Worm (Caenorhabditis elegans) whole organism, young adult: ENCODE data around the gene frpr-19.

Source experiments
- D2030.7 ChIP-seq: fragments of 200-800 bp; sonication (Bioruptor generic); IDR thresholded peaks from 2 replicates; pipeline ENCODE4 v1.3.6; 2022; ENCODE audit warnings: missing genetic modification reagents, missing genetic modification characterization, missing compliant biosample characterization
- F49E8.2 ChIP-seq: sonication (generic microtip); optimal IDR thresholded peaks from 3 replicates; lab custom pipeline; 2017; ENCODE audit warnings: missing genetic modification characterization, mild to moderate bottlenecking, missing compliant biosample characterization, antibody characterized with exemption, moderate library complexity; ENCODE audit not compliant: insufficient read depth
- F52B5.7 ChIP-seq: sonication (generic microtip); optimal IDR thresholded peaks from 2 replicates; lab custom pipeline; 2016; ENCODE audit warnings: mild to moderate bottlenecking, missing genetic modification characterization, missing compliant biosample characterization
- K11D2.4 ChIP-seq: fragments of 200-800 bp; sonication (Bioruptor generic); IDR thresholded peaks from 2 replicates; pipeline ENCODE4 v1.3.6; 2022; ENCODE audit warnings: missing genetic modification reagents, missing genetic modification characterization, missing compliant biosample characterization
- Y53G8AR.9 ChIP-seq: fragments of 200-800 bp; sonication (Bioruptor generic); conservative IDR thresholded peaks from 2 replicates; pipeline ENCODE4 v1.3.6; 2022; ENCODE audit warnings: missing genetic modification reagents, missing genetic modification characterization, missing compliant biosample characterization
- Y79H2A.3 ChIP-seq: fragments of 200-800 bp; sonication (Bioruptor generic); conservative IDR thresholded peaks from 2 replicates; pipeline ENCODE4 v1.3.6; 2022; ENCODE audit warnings: missing genetic modification reagents, missing genetic modification characterization, missing compliant biosample characterization
- atf-7 ChIP-seq: sonication (generic microtip); optimal IDR thresholded peaks from 2 replicates; lab custom pipeline; 2017; ENCODE audit warnings: mild to moderate bottlenecking, missing genetic modification characterization, missing compliant biosample characterization
- athp-1 ChIP-seq: sonication (generic microtip); optimal IDR thresholded peaks from 2 replicates; lab custom pipeline; 2017; ENCODE audit warnings: mild to moderate bottlenecking, missing genetic modification characterization, missing compliant biosample characterization
- cebp-2 ChIP-seq: fragments of 200-800 bp; sonication (Bioruptor generic); IDR thresholded peaks from 2 replicates; pipeline ENCODE4 v1.3.6; 2022; ENCODE audit warnings: missing genetic modification characterization, missing compliant biosample characterization
- dpff-1 ChIP-seq: sonication (generic microtip); optimal IDR thresholded peaks from 2 replicates; lab custom pipeline; 2017; ENCODE audit warnings: mild to moderate bottlenecking, missing genetic modification characterization, missing compliant biosample characterization
- egrh-3 ChIP-seq: fragments of 200-800 bp; sonication (Bioruptor generic); IDR thresholded peaks from 2 replicates; pipeline ENCODE4 v1.3.6; 2022; ENCODE audit warnings: missing genetic modification reagents, missing genetic modification characterization, missing compliant biosample characterization
- hlh-26 ChIP-seq: fragments of 200-800 bp; sonication (Bioruptor generic); conservative IDR thresholded peaks from 2 replicates; pipeline ENCODE4 v1.3.6; 2022; ENCODE audit warnings: missing genetic modification reagents, missing genetic modification characterization, missing compliant biosample characterization
- madf-6 ChIP-seq: fragments of 200-800 bp; sonication (Bioruptor generic); IDR thresholded peaks from 2 replicates; pipeline ENCODE4 v1.3.6; 2022; ENCODE audit warnings: missing genetic modification reagents, missing genetic modification characterization, missing compliant biosample characterization
- madf-8 ChIP-seq: fragments of 200-800 bp; sonication (Bioruptor generic); conservative IDR thresholded peaks from 2 replicates; pipeline ENCODE4 v1.3.6; 2022; ENCODE audit warnings: missing genetic modification reagents, missing genetic modification characterization, missing compliant biosample characterization
- nfya-2 ChIP-seq: fragments of 200-800 bp; sonication (Bioruptor generic); IDR thresholded peaks from 2 replicates; pipeline ENCODE4 v1.3.6; 2022; ENCODE audit warnings: missing genetic modification reagents, missing genetic modification characterization, missing compliant biosample characterization
- nfyb-1 ChIP-seq: fragments of 200-800 bp; sonication (Bioruptor generic); IDR thresholded peaks from 2 replicates; pipeline ENCODE4 v1.3.6; 2022; ENCODE audit warnings: missing genetic modification reagents, missing genetic modification characterization, missing compliant biosample characterization
- pbrm-1 ChIP-seq: fragments of 200-800 bp; sonication (Bioruptor generic); IDR thresholded peaks from 2 replicates; pipeline ENCODE4 v1.3.6; 2022; ENCODE audit warnings: missing genetic modification reagents, missing genetic modification characterization, missing compliant biosample characterization
- rcor-1 ChIP-seq: fragments of 200-800 bp; sonication (Bioruptor generic); IDR thresholded peaks from 2 replicates; pipeline ENCODE4 v1.3.6; 2022; ENCODE audit warnings: missing genetic modification reagents, missing genetic modification characterization, missing compliant biosample characterization
- snpc-3.4 ChIP-seq: sonication (generic microtip); optimal IDR thresholded peaks from 2 replicates; lab custom pipeline; 2017; ENCODE audit warnings: missing genetic modification characterization, mild to moderate bottlenecking, missing compliant biosample characterization, antibody characterized with exemption, moderate library complexity, missing genotype, missing genetic modification reagents
- sptf-2 ChIP-seq: fragments of 200-800 bp; sonication (Bioruptor generic); optimal IDR thresholded peaks from 2 replicates; lab custom pipeline; 2018; ENCODE audit warnings: mild to moderate bottlenecking, missing genetic modification characterization, missing compliant biosample characterization
- tlf-1 ChIP-seq: fragments of 200-800 bp; sonication (Bioruptor generic); optimal IDR thresholded peaks from 2 replicates; lab custom pipeline; 2018; ENCODE audit warnings: mild to moderate bottlenecking, missing genetic modification characterization, missing compliant biosample characterization
- xnd-1 ChIP-seq: sonication (generic microtip); optimal IDR thresholded peaks from 2 replicates; lab custom pipeline; 2016; ENCODE audit warnings: missing genotype, missing genetic modification reagents, missing genetic modification characterization, missing compliant biosample characterization
- zfh-2 ChIP-seq: fragments of 200-800 bp; sonication (Bioruptor generic); conservative IDR thresholded peaks from 2 replicates; pipeline ENCODE4 v1.3.6; 2022; ENCODE audit warnings: missing genetic modification reagents, missing genetic modification characterization, missing compliant biosample characterization

The frpr-19 gene

ce11 chrIV:1727538-1728072 is 53.9 kb downstream of the frpr-19 start (continued):
- TF ChIP-seq sptf-2 (GFP tag; lab: Kevin White, UChicago) (no peak), atf-7 (peak; percentile 37), athp-1 (tag; lab: Kevin White, UChicago) (peak; percentile 14), K11D2.4 (GFP tag; lab: Robert Waterston, UW) (no peak), F52B5.7 (tag; lab: Kevin White, UChicago) (peak; percentile 9), tlf-1 (GFP tag; lab: Kevin White, UChicago) (no peak), D2030.7 (no peak), pbrm-1 (GFP tag; lab: Robert Waterston, UW) (no peak), Y79H2A.3 (GFP tag; lab: Robert Waterston, UW) (0 out of 2 replicates have a peak, but pooled peaks have one; percentile 37), egrh-3 (GFP tag; lab: Robert Waterston, UW) (no peak)

- TF ChIP-seq zfh-2 (GFP tag; lab: Robert Waterston, UW) (no peak), xnd-1 (tag; lab: Kevin White, UChicago) (no peak), nfyb-1 (GFP tag; lab: Robert Waterston, UW) (no peak), madf-6 (no peak), snpc-3.4 (tag; lab: Kevin White, UChicago) (no peak), madf-8 (GFP tag; lab: Robert Waterston, UW) (no peak), dpff-1 (no peak), Y53G8AR.9 (no peak), F49E8.2 (tag; lab: Kevin White, UChicago) (no peak), hlh-26 (GFP tag; lab: Robert Waterston, UW) (no peak), sptf-2 (GFP tag; lab: Kevin White, UChicago) (no peak), cebp-2 (GFP tag; lab: Robert Waterston, UW) (no peak), nfya-2 (GFP tag; lab: Robert Waterston, UW) (no peak), rcor-1 (no peak), atf-7 (no peak)
- TF ChIP-seq, all 124 proteins: peak for 0
Observed at ce11 chrIV:1725888-1726287, 55.6 kb downstream of the frpr-19 start, which contains the start of gene K08D12.8. Gene K08D12.8 (plus strand): TSS chrIV:1726188.
